Fruit fly (Drosophila melanogaster): ENCODE measurements around the gene CG33285.
A peak's percentile ranks its signal among the peaks of the same experiment; 100 is the strongest.

Gene CG33285

dm6 chr3L:21058651-21059050 lies 30.1 kb downstream of the CG33285 start (continued):
- TF ChIP-seq CG7556 (GFP tag; optimal IDR thresholded peaks at IDR 0.05) (no peak), unc-4 (GFP tag; IDR thresholded peaks at IDR 0.05; ENCODE audit: partially characterized antibody) (no peak), CG2678 (tag; optimal IDR thresholded peaks at IDR 0.05) (peak; percentile 6), CG15696 (tag; optimal IDR thresholded peaks at IDR 0.05) (no peak), esg (GFP tag; conservative IDR thresholded peaks at IDR 0.05) (no peak)

DNA sequence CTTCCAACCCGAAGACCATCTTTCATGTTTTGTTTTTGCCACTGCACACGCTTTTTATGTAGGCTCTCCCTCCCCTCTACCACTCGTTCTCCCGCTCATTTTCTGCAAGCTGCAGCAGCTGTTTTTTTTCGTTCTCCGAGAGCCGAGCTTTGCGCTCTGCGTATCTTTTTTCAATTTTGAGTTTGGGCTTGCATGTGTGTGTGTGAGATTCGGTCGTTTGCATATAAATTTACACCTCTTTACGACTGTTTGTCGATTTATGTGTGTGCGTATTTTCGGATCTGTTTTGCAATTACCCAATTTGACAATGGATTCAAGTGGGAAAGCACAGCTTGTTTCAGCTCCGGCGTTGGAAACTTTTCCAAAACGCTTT lies 31.2 kb downstream of the CG33285 start:
- TF ChIP-seq Trl (optimal IDR thresholded peaks at IDR 0.05): peak; percentile 43 to 44
- TF ChIP-seq Trl (GFP tag; optimal IDR thresholded peaks at IDR 0.05): no peak
- peak; percentile 50; the same call in 1 of the 2 replicates for TF ChIP-seq crol (GFP tag; IDR thresholded peaks at IDR 0.05)
- peak; percentile 58; the same call in 1 of the 2 replicates for TF ChIP-seq vvl (GFP tag; IDR thresholded peaks at IDR 0.05)
- peak; percentile 96 for TF ChIP-seq chinmo (GFP tag; IDR thresholded peaks at IDR 0.05; ENCODE audit: partially characterized antibody)
- TF ChIP-seq cg (GFP tag; optimal IDR thresholded peaks at IDR 0.05): peak; percentile 64
- TF ChIP-seq CG3726 (GFP tag; IDR thresholded peaks at IDR 0.05): no peak
- TF ChIP-seq Awh (GFP tag; IDR thresholded peaks at IDR 0.05): no peak
- TF ChIP-seq CG17361 (GFP tag; IDR thresholded peaks at IDR 0.05): 0 out of 3 replicates have a peak, but pooled peaks have one; percentile 7
- peak; percentile 20 for TF ChIP-seq abd-A (tag; optimal IDR thresholded peaks at IDR 0.05)

- TF ChIP-seq CG17385 (GFP tag; optimal IDR thresholded peaks at IDR 0.05) (peak; percentile 27), exex (tag; optimal IDR thresholded peaks at IDR 0.05) (no peak), CG18619 (GFP tag; optimal IDR thresholded peaks at IDR 0.05) (peak; percentile 39), Oli (tag; optimal IDR thresholded peaks at IDR 0.05) (peak; percentile 50), sr (GFP tag; IDR thresholded peaks at IDR 0.05) (0 out of 3 replicates have a peak, but pooled peaks have one; percentile 46), z (GFP tag; IDR thresholded peaks at IDR 0.05) (0 out of 3 replicates have a peak, but pooled peaks have one; percentile 24), pfk (GFP tag; optimal IDR thresholded peaks at IDR 0.05) (no peak), CG12391 (tag; optimal IDR thresholded peaks at IDR 0.05) (peak; percentile 31), chn (GFP tag; optimal IDR thresholded peaks at IDR 0.05) (no peak), Fer3 (tag; optimal IDR thresholded peaks at IDR 0.05) (peak; percentile 8), D19B (GFP tag; optimal IDR thresholded peaks at IDR 0.05) (peak; percentile 60), gem (tag; optimal IDR thresholded peaks at IDR 0.05) (peak; percentile 55), CG11504 (tag; optimal IDR thresholded peaks at IDR 0.05) (peak; percentile 59), CG15011 (GFP tag; optimal IDR thresholded peaks at IDR 0.05) (no peak), CG6689 (GFP tag; IDR thresholded peaks at IDR 0.05) (peak; percentile 26; the same call in 1 of the 2 replicates), bcd (GFP tag; optimal IDR thresholded peaks at IDR 0.05) (no peak), CG10209 (GFP tag; optimal IDR thresholded peaks at IDR 0.05) (peak; percentile 27), gsb-n (tag; optimal IDR thresholded peaks at IDR 0.05) (no peak), pum (GFP tag; optimal IDR thresholded peaks at IDR 0.05) (peak; percentile 2), Atf3 (GFP tag; optimal IDR thresholded peaks at IDR 0.05) (no peak), dpn (GFP tag; optimal IDR thresholded peaks at IDR 0.05) (peak in 1 of 2 experiments; percentile 11), Oaz (GFP tag; IDR thresholded peaks at IDR 0.05) (0 out of 2 replicates have a peak, but pooled peaks have one; percentile 19), abd-A (tag; optimal IDR thresholded peaks at IDR 0.05) (peak; percentile 34), phol (tag; optimal IDR thresholded peaks at IDR 0.05) (peak; percentile 36), D19A (tag; optimal IDR thresholded peaks at IDR 0.05) (peak; percentile 50), emc (GFP tag; optimal IDR thresholded peaks at IDR 0.05) (no peak), CG2199 (GFP tag; IDR thresholded peaks at IDR 0.05) (0 out of 3 replicates have a peak, but pooled peaks have one; percentile 63), Ets65A (GFP tag) (peak; percentile 20), Chrac-16 (GFP tag; optimal IDR thresholded peaks at IDR 0.05) (peak; percentile 4), CG7786 (GFP tag; optimal IDR thresholded peaks at IDR 0.05) (peak; percentile 40), CG2712 (tag; optimal IDR thresholded peaks at IDR 0.05) (no peak), MBD-R2 (GFP tag; IDR thresholded peaks at IDR 0.05) (no peak), CG6175 (GFP tag; IDR thresholded peaks at IDR 0.05) (peak; percentile 57; the same call in 1 of the 3 replicates)
Observed at dm6 chr3L:21056792-21057567, 31.8 kb downstream of the CG33285 start.

Data from whole organism, embryonic.